Fruit fly (Drosophila melanogaster) whole organism, pupa: ENCODE measurements around the gene AP-1gamma.
A peak's percentile ranks its signal among the peaks of the same experiment; 100 is the strongest.

Experiments
- CG15710 ChIP-seq: fragments of 200-800 bp; sonication (Bioruptor generic); optimal IDR thresholded peaks from 2 replicates; lab custom pipeline; 2018; ENCODE audit warnings: missing biosample characterization, mild to moderate bottlenecking, missing genetic modification characterization, moderate library complexity
- CG8159 ChIP-seq: fragments of 200-800 bp; sonication (Bioruptor generic); optimal IDR thresholded peaks from 3 replicates; lab custom pipeline; 2018; ENCODE audit warnings: missing biosample characterization, mild to moderate bottlenecking, missing genetic modification characterization, moderate library complexity

DNA sequence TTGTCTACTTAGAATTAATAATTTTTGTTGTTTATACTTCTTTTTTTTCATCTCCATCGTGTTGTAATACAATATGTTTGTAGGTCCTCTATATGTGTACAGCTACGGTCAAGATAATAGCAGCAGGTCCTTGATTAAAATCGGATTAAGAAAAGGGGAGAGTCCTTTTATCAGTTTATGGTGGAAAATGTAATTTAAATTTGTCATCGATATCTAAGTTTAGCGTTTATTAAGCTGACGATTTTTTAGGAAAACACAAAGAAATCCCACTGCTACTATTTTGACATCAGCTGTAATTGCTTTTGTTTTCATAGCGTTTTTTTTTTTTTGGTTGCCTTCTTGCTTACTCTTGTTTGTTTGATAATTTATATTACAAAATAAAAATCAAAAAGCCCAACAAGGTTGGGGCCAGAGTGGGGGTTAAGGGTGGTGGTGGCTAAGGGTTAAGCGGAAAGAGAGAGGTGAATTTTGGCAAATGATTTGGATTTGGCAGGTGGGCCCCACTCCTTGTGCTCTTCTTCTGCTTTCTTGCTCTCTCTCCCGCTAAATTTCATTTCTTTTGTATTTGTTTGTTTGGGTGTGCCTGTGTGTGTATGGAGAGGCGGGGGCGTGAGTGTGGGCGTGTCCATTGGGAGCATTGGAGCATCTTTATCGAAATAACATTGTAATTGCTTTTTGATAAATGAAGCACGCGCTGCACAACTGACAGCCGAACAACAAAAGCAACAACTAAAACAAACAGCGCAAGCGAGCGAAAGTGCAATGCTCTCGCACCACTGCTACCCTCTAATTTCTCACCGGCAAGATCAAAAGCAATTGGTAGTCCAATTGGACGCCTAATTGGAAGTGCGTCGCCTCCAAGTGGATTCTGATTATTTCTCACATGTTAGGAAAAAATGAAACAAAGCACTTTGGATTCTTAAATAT is 12.6 kb downstream of the AP-1gamma start:
- TF ChIP-seq CG8159 (peak; percentile 53), CG15710 (peak; percentile 21)
